Worm (Caenorhabditis elegans) whole organism, midembryonic: ENCODE data around the gene R12B2.2.

Source experiments
- cog-1 ChIP-seq: sonication (generic microtip); optimal IDR thresholded peaks from 2 replicates; lab custom pipeline; 2016; ENCODE audit warnings: missing genetic modification characterization, missing compliant biosample characterization
- flt-1 ChIP-seq: fragments of 200-800 bp; sonication (Bioruptor generic); IDR thresholded peaks from 2 replicates; pipeline ENCODE4 v1.3.6; 2022; ENCODE audit warnings: missing genetic modification characterization, missing compliant biosample characterization
- ztf-29 ChIP-seq: fragments of 200-800 bp; sonication (Bioruptor generic); IDR thresholded peaks from 2 replicates; pipeline ENCODE4 v1.3.6; 2022; ENCODE audit warnings: missing genetic modification reagents, missing genetic modification characterization, missing compliant biosample characterization

DNA sequence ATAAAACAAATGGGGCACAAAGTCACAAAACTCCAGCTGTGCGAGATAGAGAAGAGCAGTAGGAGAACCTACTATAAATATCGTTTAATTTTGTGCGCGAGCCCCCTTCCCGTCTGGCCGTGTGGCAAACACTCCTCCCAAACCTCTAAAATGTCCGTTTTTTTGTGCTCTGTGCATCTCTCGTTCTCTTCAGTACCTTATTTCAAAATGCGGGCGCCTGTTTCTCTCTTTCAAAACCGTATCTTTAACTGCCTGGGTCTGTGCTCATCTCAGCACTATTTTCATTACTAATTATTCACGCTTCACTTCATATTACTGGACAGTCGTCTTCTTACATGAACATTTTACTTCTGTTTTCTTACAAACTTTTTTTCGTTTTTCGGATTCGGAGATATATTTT lies 3.2 kb downstream of the R12B2.2 start:
- no peak for TF ChIP-seq cog-1 (tag; lab: Kevin White, UChicago)
- TF ChIP-seq ztf-29 (GFP tag; lab: Robert Waterston, UW), result no peak
- no peak for TF ChIP-seq flt-1
